Fruit fly (Drosophila melanogaster) whole organism, prepupa: ENCODE data around the gene CG5674.
A peak's percentile ranks its signal among the peaks of the same experiment; 100 is the strongest.

Experiments used
- CG10631 ChIP-seq: fragments of 200-800 bp; sonication (Bioruptor generic); optimal IDR thresholded peaks from 2 replicates; lab custom pipeline; 2016; ENCODE audit warnings: missing biosample characterization, missing genetic modification characterization
- CG11294 ChIP-seq: fragments of 200-800 bp; sonication (Bioruptor generic); IDR thresholded peaks from 2 replicates; pipeline ENCODE4 v1.3.6; 2022; ENCODE audit warnings: missing biosample characterization, missing genetic modification characterization
- CG11762 ChIP-seq: fragments of 200-800 bp; sonication (Bioruptor generic); optimal IDR thresholded peaks from 3 replicates; lab custom pipeline; 2016; ENCODE audit warnings: missing biosample characterization, missing genetic modification characterization; ENCODE audit not compliant: insufficient read depth
- CG11902 ChIP-seq: fragments of 200-800 bp; sonication (Bioruptor generic); optimal IDR thresholded peaks from 3 replicates; lab custom pipeline; 2016; ENCODE audit warnings: missing biosample characterization, missing genetic modification characterization
- CG15336 ChIP-seq: fragments of 200-800 bp; sonication (Bioruptor generic); IDR thresholded peaks from 2 replicates; pipeline ENCODE4 v1.3.6; 2022; ENCODE audit warnings: missing biosample characterization, missing genetic modification characterization
- CG1621 ChIP-seq: fragments of 200-800 bp; sonication (Bioruptor generic); optimal IDR thresholded peaks from 3 replicates; lab custom pipeline; 2018; ENCODE audit warnings: missing biosample characterization, mild to moderate bottlenecking, missing genetic modification characterization
- CG31627 ChIP-seq: fragments of 200-800 bp; sonication (Bioruptor generic); optimal IDR thresholded peaks from 3 replicates; lab custom pipeline; 2016; ENCODE audit warnings: missing biosample characterization, missing genetic modification characterization
- CG32006 ChIP-seq: fragments of 200-800 bp; sonication (Bioruptor generic); optimal IDR thresholded peaks from 3 replicates; lab custom pipeline; 2017; ENCODE audit warnings: missing biosample characterization, mild to moderate bottlenecking, missing genetic modification characterization
- CG3919 ChIP-seq: fragments of 200-800 bp; sonication (Bioruptor generic); optimal IDR thresholded peaks from 3 replicates; lab custom pipeline; 2016; ENCODE audit warnings: missing biosample characterization, missing genetic modification characterization
- CG4318 ChIP-seq: fragments of 200-800 bp; sonication (Bioruptor generic); optimal IDR thresholded peaks from 3 replicates; lab custom pipeline; 2017; ENCODE audit warnings: missing biosample characterization, mild to moderate bottlenecking, missing genetic modification characterization
- CG6163 ChIP-seq: fragments of 200-800 bp; sonication (Bioruptor generic); IDR thresholded peaks from 3 replicates; pipeline ENCODE4 v1.3.6; 2022; ENCODE audit warnings: missing biosample characterization, missing genetic modification characterization
- CG6792 ChIP-seq: fragments of 200-800 bp; sonication (Bioruptor generic); optimal IDR thresholded peaks from 3 replicates; lab custom pipeline; 2016; ENCODE audit warnings: missing biosample characterization, missing genetic modification characterization
- CG6808 ChIP-seq: fragments of 200-800 bp; sonication (Bioruptor generic); optimal IDR thresholded peaks from 3 replicates; lab custom pipeline; 2017; ENCODE audit warnings: missing biosample characterization, missing genetic modification characterization, mild to moderate bottlenecking, moderate library complexity, missing genetic modification reagents
- CG6854 ChIP-seq: fragments of 200-800 bp; sonication (Bioruptor generic); optimal IDR thresholded peaks from 2 replicates; lab custom pipeline; 2017; ENCODE audit warnings: missing biosample characterization, mild to moderate bottlenecking, missing genetic modification characterization
- CG8119 ChIP-seq: fragments of 200-800 bp; sonication (Bioruptor generic); IDR thresholded peaks from 3 replicates; pipeline ENCODE4 v1.3.6; 2022; ENCODE audit warnings: missing biosample characterization, missing genetic modification characterization
- CG9139 ChIP-seq: fragments of 200-800 bp; sonication (Bioruptor generic); optimal IDR thresholded peaks from 3 replicates; lab custom pipeline; 2017; ENCODE audit warnings: missing biosample characterization, mild to moderate bottlenecking, missing genetic modification characterization
- Ets21C ChIP-seq: fragments of 200-800 bp; sonication (Bioruptor generic); optimal IDR thresholded peaks from 3 replicates; lab custom pipeline; 2016; ENCODE audit warnings: missing biosample characterization, missing genetic modification characterization
- Ets96B ChIP-seq: fragments of 200-800 bp; optimal IDR thresholded peaks from 2 replicates; lab custom pipeline; 2019; ENCODE audit warnings: missing biosample characterization, mild to moderate bottlenecking, missing genetic modification characterization, moderate library complexity
- Gug ChIP-seq: fragments of 200-800 bp; sonication (Bioruptor generic); IDR thresholded peaks from 2 replicates; pipeline ENCODE4 v1.3.6; 2022; ENCODE audit warnings: missing biosample characterization, missing genetic modification characterization
- Hr39 ChIP-seq: fragments of 200-800 bp; sonication (Bioruptor generic); optimal IDR thresholded peaks from 2 replicates; lab custom pipeline; 2016; ENCODE audit warnings: missing biosample characterization, missing genetic modification characterization
- Hr4 ChIP-seq: fragments of 200-800 bp; sonication (Bioruptor generic); optimal IDR thresholded peaks from 3 replicates; lab custom pipeline; 2016; ENCODE audit warnings: missing biosample characterization, missing genetic modification characterization
- Lpt ChIP-seq: fragments of 200-800 bp; sonication (Bioruptor generic); optimal IDR thresholded peaks from 3 replicates; lab custom pipeline; 2016; ENCODE audit warnings: missing biosample characterization, missing genetic modification characterization
- Smox ChIP-seq: fragments of 200-800 bp; sonication (Bioruptor generic); optimal IDR thresholded peaks from 3 replicates; lab custom pipeline; 2016; ENCODE audit warnings: missing biosample characterization, missing genetic modification characterization
- Sox14 ChIP-seq: fragments of 200-800 bp; sonication (Bioruptor generic); optimal IDR thresholded peaks from 3 replicates; lab custom pipeline; 2016; ENCODE audit warnings: missing biosample characterization, missing genetic modification characterization
- Sox15 ChIP-seq: fragments of 200-800 bp; sonication (Bioruptor generic); optimal IDR thresholded peaks from 3 replicates; lab custom pipeline; 2016; ENCODE audit warnings: missing biosample characterization, missing genetic modification characterization
- dac ChIP-seq: fragments of 200-800 bp; sonication (Bioruptor generic); optimal IDR thresholded peaks from 2 replicates; lab custom pipeline; 2017; ENCODE audit warnings: missing biosample characterization, mild to moderate bottlenecking, missing genetic modification characterization
- dsx ChIP-seq: fragments of 200-800 bp; optimal IDR thresholded peaks from 3 replicates; lab custom pipeline; 2019; ENCODE audit warnings: missing biosample characterization, mild to moderate bottlenecking, missing genetic modification characterization, moderate library complexity; ENCODE audit not compliant: poor library complexity, severe bottlenecking
- eg ChIP-seq: fragments of 200-800 bp; sonication (Bioruptor generic); IDR thresholded peaks from 3 replicates; pipeline ENCODE4 v1.3.6; 2022; ENCODE audit warnings: missing biosample characterization, missing genetic modification characterization
- fkh ChIP-seq: fragments of 200-800 bp; sonication (Bioruptor generic); optimal IDR thresholded peaks from 3 replicates; lab custom pipeline; 2017; ENCODE audit warnings: missing biosample characterization, mild to moderate bottlenecking, missing genetic modification characterization, moderate library complexity
- lz ChIP-seq: fragments of 200-800 bp; sonication (Bioruptor generic); optimal IDR thresholded peaks from 3 replicates; lab custom pipeline; 2016; ENCODE audit warnings: missing biosample characterization, missing genetic modification characterization
- salr ChIP-seq, 2 experiments: fragments of 200-800 bp; sonication (Bioruptor generic); optimal IDR thresholded peaks; 3 replicates each; lab custom pipeline; 2016 to 2018; ENCODE audit warnings: missing biosample characterization in 2 of 2, missing genetic modification characterization in 2 of 2, mild to moderate bottlenecking in 1 of 2
- svp ChIP-seq: fragments of 200-800 bp; sonication (Bioruptor generic); peaks from one replicate; lab custom pipeline; 2016; ENCODE audit warnings: missing biosample characterization, missing genetic modification characterization
- topi ChIP-seq: fragments of 200-800 bp; sonication (Bioruptor generic); optimal IDR thresholded peaks from 3 replicates; lab custom pipeline; 2016; ENCODE audit warnings: missing biosample characterization, missing genetic modification characterization
- vri ChIP-seq: fragments of 200-800 bp; sonication (Bioruptor generic); optimal IDR thresholded peaks from 3 replicates; lab custom pipeline; 2016; ENCODE audit warnings: missing biosample characterization, mild to moderate bottlenecking, missing genetic modification characterization

Gene CG5674

DNA sequence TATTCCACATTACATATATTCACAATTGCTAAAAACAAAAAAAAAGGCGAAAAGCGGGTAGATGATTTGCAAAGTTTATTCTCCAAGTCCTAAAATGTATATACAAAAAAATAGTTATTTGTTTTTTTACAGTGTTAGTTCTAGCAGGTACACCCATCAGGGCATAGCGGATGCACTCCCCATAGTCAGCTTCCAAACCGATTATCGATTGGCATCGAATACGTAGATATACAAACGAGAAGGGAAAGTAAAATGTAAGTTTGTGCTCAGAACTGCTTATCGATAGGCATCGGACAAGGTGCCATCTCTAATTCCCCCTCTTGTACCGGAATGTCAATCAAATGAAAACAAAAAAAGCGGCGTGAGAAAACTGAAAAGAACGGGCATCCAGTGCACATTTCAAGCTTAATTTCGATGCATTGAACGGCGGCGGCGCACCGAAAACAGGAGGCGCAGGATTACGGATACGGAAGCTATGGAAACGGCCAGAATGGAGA lies at the start of gene CG5674:
TSS of gene CG5674 (plus strand) at position 309 of the 497 bp plus-strand sequence.
- TF ChIP-seq Smox (GFP tag; lab: Kevin White, UChicago) = peak; percentile 28
- no peak for TF ChIP-seq Gug (GFP tag; lab: Robert Waterston, UW)
- TF ChIP-seq CG15336 (GFP tag; lab: Robert Waterston, UW) = no peak
- TF ChIP-seq Hr39 = peak; percentile 30
- peak; percentile 48 for TF ChIP-seq CG31627
- no peak for TF ChIP-seq CG1621
- peak; percentile 57; the same call in 2 of the 3 replicates for TF ChIP-seq CG6163 (GFP tag; lab: Robert Waterston, UW)
- 0 out of 3 replicates have a peak, but pooled peaks have one; percentile 29 for TF ChIP-seq CG8119 (GFP tag; lab: Robert Waterston, UW)
- TF ChIP-seq CG11294 (GFP tag; lab: Robert Waterston, UW) = 0 out of 2 replicates have a peak, but pooled peaks have one; percentile 22
- peak; percentile 11 for TF ChIP-seq CG4318 (GFP tag; lab: Kevin White, UChicago)
- TF ChIP-seq eg (GFP tag; lab: Robert Waterston, UW) = peak; percentile 57; the same call in 1 of the 3 replicates
- TF ChIP-seq Hr4 (GFP tag; lab: Kevin White, UChicago) = peak; percentile 39
- no peak for TF ChIP-seq CG11902
- peak in 1 of 2 experiments; percentile 20 for TF ChIP-seq salr (GFP tag; optimal IDR thresholded peaks at IDR 0.05; lab: Kevin White, UChicago)
- no peak for TF ChIP-seq CG6854 (GFP tag; lab: Kevin White, UChicago)
- peak; percentile 40 for TF ChIP-seq CG3919 (GFP tag; lab: Kevin White, UChicago)
- peak; percentile 34 for TF ChIP-seq lz (GFP tag; lab: Kevin White, UChicago)
- TF ChIP-seq Lpt (GFP tag; lab: Kevin White, UChicago) = no peak
- TF ChIP-seq Ets96B (tag; lab: Kevin White, UChicago) = no peak
- TF ChIP-seq Ets21C = peak; percentile 16
- peak; percentile 55 for TF ChIP-seq svp (GFP tag; lab: Kevin White, UChicago)
- TF ChIP-seq CG10631 (GFP tag; lab: Kevin White, UChicago) = peak; percentile 45
- peak; percentile 75 for TF ChIP-seq Sox14 (GFP tag; lab: Kevin White, UChicago)
- TF ChIP-seq, all 60 proteins: peak for 16

DNA sequence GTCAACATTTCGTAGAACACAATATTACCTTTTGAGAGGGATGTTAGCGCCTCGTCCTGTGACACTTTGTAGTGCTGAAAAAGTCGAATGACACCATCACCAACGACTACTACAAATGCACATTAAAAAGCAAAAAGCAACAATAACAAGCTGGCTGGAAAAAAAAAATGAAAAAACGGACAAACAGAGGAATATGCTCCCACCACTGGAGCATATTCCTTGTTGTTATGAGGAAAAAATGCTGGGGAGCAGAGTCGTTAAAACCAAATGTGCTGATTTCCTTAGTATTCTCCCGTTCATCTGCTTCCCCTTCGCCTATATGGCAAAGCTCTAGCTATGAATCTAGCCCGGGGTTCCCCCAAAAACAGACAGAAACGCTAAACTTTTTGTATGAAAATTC lies 48.3 kb upstream of the CG5674 start, which contains the start of gene CG43271:
TSS of gene CG43271 (minus strand) at position 101 of the 400 bp plus-strand sequence.
- TF ChIP-seq CG15336 (GFP tag; lab: Robert Waterston, UW) (no peak), CG6808 (no peak), Sox15 (GFP tag; lab: Kevin White, UChicago) (no peak), lz (GFP tag; lab: Kevin White, UChicago) (no peak), CG11762 (GFP tag; lab: Kevin White, UChicago) (no peak), vri (GFP tag; lab: Kevin White, UChicago) (no peak), topi (GFP tag; lab: Kevin White, UChicago) (no peak), CG9139 (GFP tag; lab: Kevin White, UChicago) (no peak), fkh (GFP tag; lab: Kevin White, UChicago) (no peak)

DNA sequence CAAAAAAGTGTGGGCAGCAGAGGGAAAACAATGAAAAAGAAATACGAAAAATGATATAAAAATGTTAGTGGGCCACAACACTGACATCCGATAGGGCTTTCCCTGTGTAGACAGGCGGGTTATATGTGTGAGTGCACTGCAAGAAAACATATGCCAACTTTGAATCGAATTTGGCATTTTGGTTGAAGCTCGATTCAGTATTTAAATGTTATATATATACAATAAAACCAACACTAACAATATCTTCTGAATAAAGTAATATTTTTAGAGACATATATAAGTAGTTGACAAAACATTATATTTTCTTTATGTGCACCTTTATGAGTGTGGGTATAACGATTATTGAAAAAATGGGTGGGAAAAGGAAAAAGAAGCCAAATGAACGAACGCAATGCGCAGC lies 41.7 kb upstream of the CG5674 start:
- TF ChIP-seq dsx (GFP tag; lab: Kevin White, UChicago) (no peak), CG10631 (GFP tag; lab: Kevin White, UChicago) (no peak), CG32006 (peak; percentile 9)

DNA sequence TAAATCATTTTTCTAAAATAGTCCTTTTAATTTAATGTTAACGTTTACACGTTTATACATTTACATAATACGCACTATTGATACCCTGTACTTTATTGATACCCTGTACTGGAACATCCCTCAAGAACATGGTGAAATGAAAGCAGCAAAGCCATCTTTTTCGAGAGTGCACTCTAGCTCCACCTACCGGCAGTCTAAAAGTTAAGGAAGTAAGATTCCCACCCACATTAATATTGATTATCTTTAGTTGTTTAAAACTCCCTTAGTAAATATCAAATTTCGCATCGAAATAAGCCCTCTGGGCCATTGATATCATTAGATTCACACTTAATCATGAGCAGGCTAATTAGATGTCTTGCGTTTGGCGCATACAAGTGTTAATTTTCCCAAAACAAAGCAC lies 4.9 kb upstream of the CG5674 start:
- TF ChIP-seq dac (GFP tag; lab: Kevin White, UChicago) (no peak), CG15336 (GFP tag; lab: Robert Waterston, UW) (no peak), CG6792 (GFP tag; lab: Kevin White, UChicago) (no peak), CG3919 (GFP tag; lab: Kevin White, UChicago) (no peak)
